Fruit fly (Drosophila melanogaster): ENCODE measurements around the gene Tim17a1.

- TF ChIP-seq CG6163 (GFP tag; IDR thresholded peaks at IDR 0.05) (no peak), Ets21C (GFP tag; optimal IDR thresholded peaks at IDR 0.05) (no peak), Sox102F (GFP tag; optimal IDR thresholded peaks at IDR 0.05) (no peak), Eip75B (GFP tag; optimal IDR thresholded peaks at IDR 0.05) (no peak), Met (GFP tag; optimal IDR thresholded peaks at IDR 0.05) (no peak), CG8632 (GFP tag; optimal IDR thresholded peaks at IDR 0.05) (no peak), CG34406 (GFP tag; optimal IDR thresholded peaks at IDR 0.05) (no peak)
Observed at dm6 chr3R:12317325-12317724, 47.2 kb downstream of the Tim17a1 start.

Data from whole organism, prepupa.